Worm (Caenorhabditis elegans) whole organism, L1 larva: Measurements from ENCODE around the gene gdi-1.
"Not testable (repeated sequence)": the region's sequence is repeated elsewhere in the genome, so short reads cannot be mapped to it uniquely, and the experiment has no call there.

Source experiments
- C04F5.9 ChIP-seq: sonication (generic microtip); optimal IDR thresholded peaks from 2 replicates; lab custom pipeline; 2016; ENCODE audit warnings: missing genetic modification characterization, missing compliant biosample characterization
- F16B12.6 ChIP-seq: fragments of 150-350 bp; optimal IDR thresholded peaks from 2 replicates; lab custom pipeline; 2014; ENCODE audit warnings: missing biosample characterization, missing genetic modification characterization
- aha-1 ChIP-seq: fragments of 150-350 bp; optimal IDR thresholded peaks from 2 replicates; lab custom pipeline; 2014; ENCODE audit warnings: missing biosample characterization, missing genetic modification characterization
- ceh-88 ChIP-seq: fragments of 200-800 bp; sonication (Bioruptor generic); IDR thresholded peaks from 2 replicates; pipeline ENCODE4 v1.3.6; 2022; ENCODE audit warnings: missing genetic modification characterization, missing compliant biosample characterization
- dpl-1 ChIP-seq, 3 experiments: fragments of 150-350 bp in 2 of 3; sonication (generic microtip) in 1 of 3; optimal IDR thresholded peaks; 2 replicates each; lab custom pipeline; 2014 to 2017; ENCODE audit warnings: missing biosample characterization in 3 of 3, missing genetic modification characterization in 3 of 3, missing genetic modification reagents in 3 of 3
- efl-1 ChIP-seq, 4 experiments: fragments of 150-350 bp; optimal IDR thresholded peaks in 3 of 4; peaks in 1 of 4; 1 replicate in 1 of 4; 2 replicates in 3 of 4; lab custom pipeline; 2014; ENCODE audit warnings: missing biosample characterization in 2 of 4, missing genetic modification characterization in 2 of 4, missing genetic modification reagents in 2 of 4
- efl-3 ChIP-seq: fragments of 200-800 bp; sonication (Bioruptor generic); optimal IDR thresholded peaks from 2 replicates; lab custom pipeline; 2018; ENCODE audit warnings: mild to moderate bottlenecking, missing genetic modification characterization, missing compliant biosample characterization
- egl-13 ChIP-seq: sonication (generic microtip); optimal IDR thresholded peaks from 2 replicates; lab custom pipeline; 2016; ENCODE audit warnings: missing genotype, missing genetic modification reagents, missing genetic modification characterization, missing compliant biosample characterization
- egl-27 ChIP-seq, 2 experiments: fragments of 150-350 bp in 1 of 2; sonication (generic microtip); optimal IDR thresholded peaks; 3 replicates each; lab custom pipeline; 2017 to 2018; ENCODE audit warnings: missing biosample characterization in 2 of 2, missing genetic modification characterization in 2 of 2, missing genetic modification reagents in 2 of 2
- elt-3 ChIP-seq, 6 experiments: fragments of 150-350 bp in 1 of 6; sonication (generic microtip); optimal IDR thresholded peaks; 2 replicates each; lab custom pipeline; 2017 to 2018; ENCODE audit warnings: missing biosample characterization in 6 of 6, missing genetic modification characterization in 6 of 6, inconsistent platforms in 1 of 6
- fkh-4 ChIP-seq: sonication (generic microtip); optimal IDR thresholded peaks from 2 replicates; lab custom pipeline; 2016; ENCODE audit warnings: missing compliant biosample characterization, missing genetic modification characterization, borderline replicate concordance
- fkh-8 ChIP-seq: sonication (generic microtip); optimal IDR thresholded peaks from 2 replicates; lab custom pipeline; 2016; ENCODE audit warnings: mild to moderate bottlenecking, missing genetic modification characterization, missing compliant biosample characterization
- jun-1 ChIP-seq: fragments of 150-350 bp; optimal IDR thresholded peaks from 2 replicates; lab custom pipeline; 2014; ENCODE audit warnings: missing biosample characterization, missing genetic modification reagents, missing genetic modification characterization
- lin-13 ChIP-seq: fragments of 150-350 bp; optimal IDR thresholded peaks from 2 replicates; lab custom pipeline; 2014; ENCODE audit warnings: missing biosample characterization, missing genetic modification reagents, missing genetic modification characterization
- lin-39 ChIP-seq: fragments of 150-350 bp; optimal IDR thresholded peaks from 2 replicates; lab custom pipeline; 2014; ENCODE audit warnings: missing biosample characterization, missing genetic modification reagents, missing genetic modification characterization
- lsy-2 ChIP-seq, 2 experiments: fragments of 150-350 bp; optimal IDR thresholded peaks; 2 replicates each; lab custom pipeline; 2014; ENCODE audit warnings: missing biosample characterization in 2 of 2, missing genetic modification characterization in 2 of 2
- mab-9 ChIP-seq: fragments of 200-800 bp; sonication (Bioruptor generic); IDR thresholded peaks from 2 replicates; pipeline ENCODE4 v1.3.6; 2022; ENCODE audit warnings: missing genetic modification reagents, missing genetic modification characterization, missing compliant biosample characterization
- mep-1 ChIP-seq: fragments of 150-350 bp; optimal IDR thresholded peaks from 2 replicates; lab custom pipeline; 2014; ENCODE audit warnings: missing biosample characterization, missing genetic modification characterization
- nhr-237 ChIP-seq: fragments of 150-350 bp; optimal IDR thresholded peaks from 2 replicates; lab custom pipeline; 2014; ENCODE audit warnings: missing biosample characterization, missing genetic modification characterization
- nhr-47 ChIP-seq: sonication (generic microtip); optimal IDR thresholded peaks from 2 replicates; lab custom pipeline; 2016; ENCODE audit warnings: mild to moderate bottlenecking, missing genetic modification characterization, moderate library complexity, missing compliant biosample characterization
- nhr-71 ChIP-seq: sonication (generic microtip); optimal IDR thresholded peaks from 2 replicates; lab custom pipeline; 2016; ENCODE audit warnings: mild to moderate bottlenecking, missing genetic modification characterization, moderate library complexity, missing compliant biosample characterization
- nhr-84 ChIP-seq: sonication (generic microtip); optimal IDR thresholded peaks from 2 replicates; lab custom pipeline; 2017; ENCODE audit warnings: missing biosample characterization, missing genetic modification characterization
- nhr-90 ChIP-seq: sonication (generic microtip); optimal IDR thresholded peaks from 2 replicates; lab custom pipeline; 2016; ENCODE audit warnings: mild to moderate bottlenecking, missing genetic modification characterization, missing compliant biosample characterization; ENCODE audit not compliant: poor library complexity
- skn-1 ChIP-seq: fragments of 150-350 bp; optimal IDR thresholded peaks from 2 replicates; lab custom pipeline; 2014; ENCODE audit warnings: missing biosample characterization, missing genetic modification characterization
- snpc-4 ChIP-seq: fragments of 150-350 bp; optimal IDR thresholded peaks from 2 replicates; lab custom pipeline; 2014; ENCODE audit warnings: missing biosample characterization, missing genetic modification characterization
- tbx-2 ChIP-seq: sonication (generic microtip); optimal IDR thresholded peaks from 2 replicates; lab custom pipeline; 2016; ENCODE audit warnings: missing genetic modification characterization, missing compliant biosample characterization
- tlp-1 ChIP-seq: fragments of 150-350 bp; optimal IDR thresholded peaks from 2 replicates; lab custom pipeline; 2014; ENCODE audit warnings: missing biosample characterization, missing genetic modification characterization
- unc-130 ChIP-seq: fragments of 150-350 bp; optimal IDR thresholded peaks from 2 replicates; lab custom pipeline; 2017; ENCODE audit warnings: missing biosample characterization, missing genetic modification characterization, inconsistent platforms
- unc-86 ChIP-seq: sonication (generic microtip); optimal IDR thresholded peaks from 2 replicates; lab custom pipeline; 2016; ENCODE audit warnings: missing genetic modification characterization, missing compliant biosample characterization
- ztf-4 ChIP-seq: fragments of 150-350 bp; optimal IDR thresholded peaks from 2 replicates; lab custom pipeline; 2014; ENCODE audit warnings: missing biosample characterization, missing genetic modification characterization

gdi-1 gene

ce11 chrIV:14774454-14774853, 18.2 kb downstream of the gdi-1 start, which contains the start of gene Y57G11C.51:
TSS of gene Y57G11C.51 (minus strand) at chrIV:14774554.
- TF ChIP-seq egl-13, fkh-4, nhr-71 (tag; lab: Kevin White, UChicago): not testable (repeated sequence)

DNA sequence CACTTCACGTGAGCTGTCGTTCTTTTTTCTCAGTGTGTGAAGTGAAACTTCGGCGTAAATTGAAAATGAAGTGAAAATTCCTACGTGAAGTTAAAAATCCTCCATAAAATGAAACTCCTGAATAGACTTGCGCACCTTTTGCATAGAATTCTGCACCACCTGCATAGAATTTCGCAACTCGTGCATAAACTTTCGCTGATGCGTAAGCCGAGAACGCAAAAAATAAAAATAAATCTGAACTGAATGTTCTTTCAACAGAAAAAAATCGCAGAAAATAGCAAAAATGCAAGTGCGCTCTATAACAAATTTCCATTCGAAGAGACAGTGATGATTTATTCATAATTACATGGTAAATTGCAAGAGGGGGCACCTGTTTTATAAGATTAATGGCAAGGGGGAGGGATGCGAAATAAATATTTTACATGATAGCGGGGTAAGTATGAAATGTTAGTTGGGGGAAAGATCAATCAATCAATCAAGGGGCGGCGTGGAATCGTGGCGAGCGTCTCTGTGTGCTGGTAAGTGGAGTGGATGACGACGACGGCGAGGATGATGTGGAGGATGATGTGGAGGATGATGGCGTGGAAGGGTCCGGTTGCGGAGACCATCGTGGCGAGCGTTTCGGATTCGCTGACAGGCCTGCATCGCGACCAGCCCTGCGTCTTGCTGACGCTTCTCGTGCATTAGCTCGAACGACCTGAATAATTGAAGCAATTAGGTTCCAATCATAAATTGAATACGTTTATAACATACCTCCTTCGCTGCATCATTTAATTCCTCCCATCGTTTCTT, 19.2 kb downstream of the gdi-1 start, which contains the start of gene Y57G11C.36:
TSS of gene Y57G11C.36 (minus strand) at position 502 of the 792 bp plus-strand sequence.
- TF ChIP-seq snpc-4 (no peak), skn-1 (tag; lab: Kevin White, UChicago) (no peak), nhr-90 (tag; lab: Kevin White, UChicago) (no peak), fkh-4 (tag; lab: Kevin White, UChicago) (no peak), mab-9 (GFP tag; lab: Robert Waterston, UW) (no peak), efl-3 (GFP tag; lab: Kevin White, UChicago) (no peak), egl-27 (tag; optimal IDR thresholded peaks at IDR 0.05; lab: Kevin White, UChicago) (no peak), unc-86 (tag; lab: Kevin White, UChicago) (peak; percentile 68), lin-39 (no peak), dpl-1 (GFP tag; optimal IDR thresholded peaks at IDR 0.05; lab: Kevin White, UChicago) (peak in 1 of 3 experiments; percentile 10), tbx-2 (tag; lab: Kevin White, UChicago) (no peak), efl-1 (optimal IDR thresholded peaks at IDR 0.05; lab: Kevin White, UChicago) (no peak), efl-1 (GFP tag; optimal IDR thresholded peaks at IDR 0.05 in 1 of 2; lab: Kevin White, UChicago) (peak in 1 of 2 experiments; percentile 60), unc-130 (tag; lab: Kevin White, UChicago) (no peak)
- TF ChIP-seq, all 84 proteins: peak for 3

DNA sequence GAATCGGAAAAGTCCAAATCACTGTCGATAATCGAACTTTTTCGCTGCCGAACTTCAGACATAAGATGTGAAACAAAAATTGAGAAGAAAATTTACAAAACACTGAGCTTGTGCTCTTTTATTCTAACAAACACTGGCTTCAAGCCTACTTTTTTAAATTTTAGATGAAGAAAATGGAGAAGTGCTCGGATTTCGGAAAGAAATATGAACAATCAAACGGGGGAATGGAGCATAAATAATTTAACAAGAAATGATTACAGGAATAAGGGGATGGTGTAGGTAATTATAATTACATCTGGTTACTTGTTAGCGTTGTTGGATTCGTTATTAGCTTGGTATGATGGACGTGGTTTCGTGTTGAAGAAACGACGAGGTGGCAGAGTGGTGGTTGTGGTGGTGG, 21.4 kb downstream of the gdi-1 start, which contains the start of gene degl-1:
TSS of gene degl-1 (minus strand) at position 101 of the 400 bp plus-strand sequence.
- no peak for TF ChIP-seq F16B12.6 (tag; lab: Kevin White, UChicago)
- TF ChIP-seq elt-3 (tag; optimal IDR thresholded peaks at IDR 0.05; lab: Kevin White, UChicago) = no peak
- TF ChIP-seq lsy-2 (tag; optimal IDR thresholded peaks at IDR 0.05; lab: Kevin White, UChicago) = no peak
- TF ChIP-seq nhr-84 = no peak

ce11 chrIV:14770663-14771062, 22.0 kb downstream of the gdi-1 start:
- TF ChIP-seq efl-1 (optimal IDR thresholded peaks at IDR 0.05; lab: Kevin White, UChicago) (no peak), efl-1 (GFP tag; optimal IDR thresholded peaks at IDR 0.05 in 1 of 2; lab: Kevin White, UChicago) (peak in 1 of 2 experiments; percentile 42), jun-1 (no peak)

DNA sequence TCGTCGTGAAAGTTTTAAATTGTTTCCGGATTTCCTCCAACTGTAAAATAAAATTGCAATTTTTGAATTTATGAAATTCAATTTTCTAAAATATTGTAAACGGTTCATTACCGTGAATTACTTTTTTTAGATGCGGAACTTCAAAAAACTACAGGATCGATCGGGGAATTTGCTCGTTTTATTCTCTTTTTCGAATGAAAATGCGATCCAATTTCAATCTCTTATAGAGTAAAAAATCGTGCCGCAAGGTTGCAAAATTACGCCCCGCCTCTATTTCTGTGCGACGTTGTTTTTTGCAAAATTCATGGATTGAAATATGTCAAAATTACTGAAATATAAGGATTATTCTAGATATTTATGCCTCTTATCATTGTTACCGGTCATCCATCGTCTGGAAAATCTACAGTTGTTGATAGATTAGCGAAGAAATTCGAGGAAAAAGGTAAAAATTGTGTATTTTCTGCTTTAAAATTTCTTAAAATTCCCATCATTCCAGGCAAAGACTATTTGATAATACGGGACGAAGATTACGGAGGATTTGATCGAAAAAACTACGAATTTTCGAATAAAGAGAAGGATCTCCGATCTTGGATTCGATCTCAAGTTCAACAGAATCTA, 23.4 kb downstream of the gdi-1 start, which contains the start of gene Y57G11C.43:
TSS of gene Y57G11C.43 (plus strand) at position 224 of the 618 bp plus-strand sequence.
- TF ChIP-seq mep-1 (tag; lab: Kevin White, UChicago) (no peak), tlp-1 (tag; lab: Kevin White, UChicago) (no peak), ceh-88 (GFP tag; lab: Robert Waterston, UW) (no peak), nhr-47 (tag; lab: Kevin White, UChicago) (no peak), nhr-237 (tag; lab: Kevin White, UChicago) (no peak), fkh-8 (tag; lab: Kevin White, UChicago) (no peak), C04F5.9 (tag; lab: Kevin White, UChicago) (no peak), nhr-71 (tag; lab: Kevin White, UChicago) (no peak), aha-1 (tag; lab: Kevin White, UChicago) (no peak), ztf-4 (tag; lab: Kevin White, UChicago) (no peak), snpc-4 (no peak), lin-13 (GFP tag; lab: Kevin White, UChicago) (no peak), efl-1 (optimal IDR thresholded peaks at IDR 0.05; lab: Kevin White, UChicago) (no peak), efl-1 (GFP tag; optimal IDR thresholded peaks at IDR 0.05 in 1 of 2; lab: Kevin White, UChicago) (no peak)
